Fruit fly (Drosophila melanogaster) whole organism, embryonic: ENCODE data around the gene Ptp10D.
A peak's percentile ranks its signal among the peaks of the same experiment; 100 is the strongest.

ENCODE experiments used
- Awh ChIP-seq: fragments of 200-800 bp; sonication (Bioruptor generic); IDR thresholded peaks from 2 replicates; pipeline ENCODE4, ENCODE4 v1.3.6; 2022; ENCODE audit warnings: missing biosample characterization, missing genetic modification characterization
- Bgb ChIP-seq: fragments of 200-800 bp; sonication (Bioruptor generic); IDR thresholded peaks from 2 replicates; pipeline ENCODE4 v1.3.6; 2022; ENCODE audit warnings: missing biosample characterization, missing genetic modification characterization; ENCODE audit not compliant: partially characterized antibody
- CG10543 ChIP-seq: fragments of 200-800 bp; sonication (Bioruptor generic); optimal IDR thresholded peaks from 3 replicates; lab custom pipeline; 2017; ENCODE audit warnings: missing biosample characterization, mild to moderate bottlenecking, missing genetic modification characterization, moderate library complexity
- CG11696 ChIP-seq: fragments of 200-800 bp; sonication (Bioruptor generic); IDR thresholded peaks from 2 replicates; pipeline ENCODE4 v1.3.6; 2022; ENCODE audit warnings: missing biosample characterization, missing genetic modification characterization
- CG12942 ChIP-seq: fragments of 200-800 bp; sonication (Bioruptor generic); optimal IDR thresholded peaks from 3 replicates; lab custom pipeline; 2016; ENCODE audit warnings: missing biosample characterization, missing genetic modification characterization
- CG13894 ChIP-seq: fragments of 200-800 bp; sonication (Bioruptor generic); optimal IDR thresholded peaks from 3 replicates; lab custom pipeline; 2018; ENCODE audit warnings: missing biosample characterization, mild to moderate bottlenecking, missing genetic modification characterization, moderate library complexity
- CG14860 ChIP-seq: fragments of 200-800 bp; sonication (Bioruptor generic); IDR thresholded peaks from 3 replicates; pipeline ENCODE4 v1.3.6; 2022; ENCODE audit warnings: missing biosample characterization, missing genetic modification characterization; ENCODE audit not compliant: partially characterized antibody
- CG15073 ChIP-seq: fragments of 200-800 bp; sonication (Bioruptor generic); optimal IDR thresholded peaks from 2 replicates; lab custom pipeline; 2016; ENCODE audit warnings: missing biosample characterization, missing genetic modification characterization
- CG2199 ChIP-seq: fragments of 200-800 bp; sonication (Bioruptor generic); IDR thresholded peaks from 3 replicates; pipeline ENCODE4 v1.3.6; 2022; ENCODE audit warnings: missing biosample characterization, missing genetic modification characterization
- CG34376 ChIP-seq: fragments of 200-800 bp; sonication (Bioruptor generic); optimal IDR thresholded peaks from 2 replicates; lab custom pipeline; 2018; ENCODE audit warnings: missing biosample characterization, mild to moderate bottlenecking, missing genetic modification characterization
- CG6813 ChIP-seq: fragments of 200-800 bp; sonication (Bioruptor generic); optimal IDR thresholded peaks from 2 replicates; lab custom pipeline; 2017; ENCODE audit warnings: missing biosample characterization, missing genetic modification characterization, mild to moderate bottlenecking, moderate library complexity, missing genetic modification reagents
- Deaf1 ChIP-seq: fragments of 200-800 bp; optimal IDR thresholded peaks from 3 replicates; lab custom pipeline; 2019; ENCODE audit warnings: missing biosample characterization, mild to moderate bottlenecking, missing genetic modification characterization, moderate library complexity
- Dip2 ChIP-seq: fragments of 200-800 bp; sonication (Bioruptor generic); IDR thresholded peaks from 2 replicates; pipeline ENCODE4 v1.3.6; 2022; ENCODE audit warnings: missing biosample characterization, missing genetic modification characterization
- Drgx ChIP-seq: fragments of 200-800 bp; sonication (Bioruptor generic); IDR thresholded peaks from 2 replicates; pipeline ENCODE4 v1.3.6; 2022; ENCODE audit warnings: missing biosample characterization, missing genetic modification characterization
- Eip74EF ChIP-seq, 2 experiments: fragments of 200-800 bp in 1 of 2; fragments of >200 bp in 1 of 2; sonication (Bioruptor generic) in 1 of 2; optimal IDR thresholded peaks; 2 replicates each; lab custom pipeline; 2017 to 2019; ENCODE audit warnings: missing biosample characterization in 2 of 2, missing genetic modification characterization in 2 of 2, mild to moderate bottlenecking in 1 of 2, moderate library complexity in 1 of 2
- GATAe ChIP-seq: fragments of 200-800 bp; sonication (Bioruptor generic); conservative IDR thresholded peaks from 2 replicates; pipeline ENCODE4 v1.3.6; 2022; ENCODE audit warnings: missing biosample characterization, missing genetic modification characterization
- HHEX ChIP-seq: fragments of 200-800 bp; sonication (Bioruptor generic); optimal IDR thresholded peaks from 3 replicates; lab custom pipeline; 2017; ENCODE audit warnings: missing biosample characterization, mild to moderate bottlenecking, missing genetic modification characterization, missing genetic modification reagents
- Hey ChIP-seq: fragments of 200-800 bp; sonication (Bioruptor generic); optimal IDR thresholded peaks from 3 replicates; lab custom pipeline; 2018; ENCODE audit warnings: missing biosample characterization, mild to moderate bottlenecking, missing genetic modification characterization
- Hr78 ChIP-seq, 2 experiments: fragments of 200-800 bp in 1 of 2; fragments of >200 bp in 1 of 2; sonication (Bioruptor generic) in 1 of 2; optimal IDR thresholded peaks; 2 replicates each; lab custom pipeline; 2017 to 2019; ENCODE audit warnings: missing biosample characterization in 2 of 2, missing genetic modification characterization in 2 of 2, mild to moderate bottlenecking in 1 of 2, moderate library complexity in 1 of 2
- Lhr ChIP-seq: fragments of 200-800 bp; sonication (Bioruptor generic); optimal IDR thresholded peaks from 3 replicates; lab custom pipeline; 2017; ENCODE audit warnings: mild to moderate bottlenecking, missing biosample characterization, missing genetic modification reagents, missing genetic modification characterization
- Med ChIP-seq: fragments of 200-800 bp; sonication (Bioruptor generic); peaks from one replicate; lab custom pipeline; 2016; ENCODE audit warnings: missing biosample characterization, missing genetic modification characterization, mild to moderate bottlenecking, inconsistent platforms, moderate library complexity
- NC2β ChIP-seq: fragments of 200-800 bp; sonication (Bioruptor generic); optimal IDR thresholded peaks from 2 replicates; lab custom pipeline; 2016; ENCODE audit warnings: missing biosample characterization, missing genetic modification characterization
- Nf-YA ChIP-seq: fragments of 200-800 bp; sonication (Bioruptor generic); IDR thresholded peaks from 2 replicates; pipeline ENCODE4 v1.3.6; 2022; ENCODE audit warnings: missing biosample characterization, missing genetic modification characterization
- Opbp ChIP-seq: fragments of 200-800 bp; sonication (Bioruptor generic); IDR thresholded peaks from 3 replicates; pipeline ENCODE4 v1.3.6; 2022; ENCODE audit warnings: missing biosample characterization, missing genetic modification characterization; ENCODE audit not compliant: partially characterized antibody
- Pdp1 ChIP-seq, 2 experiments: fragments of 200-800 bp; sonication (Bioruptor generic); optimal IDR thresholded peaks; 3 replicates each; lab custom pipeline; 2016; ENCODE audit warnings: missing biosample characterization in 2 of 2, missing genetic modification characterization in 2 of 2, mild to moderate bottlenecking in 1 of 2, moderate library complexity in 1 of 2
- cg ChIP-seq: fragments of 200-800 bp; sonication (Bioruptor generic); optimal IDR thresholded peaks from 3 replicates; lab custom pipeline; 2019; ENCODE audit warnings: missing biosample characterization, mild to moderate bottlenecking, missing genetic modification characterization, moderate library complexity
- croc ChIP-seq: fragments of 200-800 bp; sonication (Bioruptor generic); conservative IDR thresholded peaks from 3 replicates; pipeline ENCODE4 v1.3.6; 2022; ENCODE audit warnings: missing biosample characterization, missing genetic modification characterization
- crol ChIP-seq: fragments of 200-800 bp; sonication (Bioruptor generic); IDR thresholded peaks from 2 replicates; pipeline ENCODE4 v1.3.6; 2022; ENCODE audit warnings: missing biosample characterization, missing genetic modification characterization
- dan ChIP-seq: fragments of 200-800 bp; sonication (Bioruptor generic); IDR thresholded peaks from 2 replicates; pipeline ENCODE4 v1.3.6; 2022; ENCODE audit warnings: missing biosample characterization, missing genetic modification characterization
- exex ChIP-seq: fragments of 200-800 bp; sonication (Bioruptor generic); optimal IDR thresholded peaks from 4 replicates; lab custom pipeline; 2018; ENCODE audit warnings: missing biosample characterization, mild to moderate bottlenecking, missing genetic modification characterization, moderate library complexity
- grn ChIP-seq: fragments of 200-800 bp; sonication (Bioruptor generic); optimal IDR thresholded peaks from 3 replicates; lab custom pipeline; 2017; ENCODE audit warnings: missing biosample characterization, missing genetic modification characterization
- kni ChIP-seq: fragments of 200-800 bp; sonication (Bioruptor generic); optimal IDR thresholded peaks from 3 replicates; lab custom pipeline; 2017; ENCODE audit warnings: mild to moderate bottlenecking, missing biosample characterization, missing genetic modification reagents, missing genetic modification characterization
- lab ChIP-seq: fragments of 200-800 bp; sonication (Bioruptor generic); optimal IDR thresholded peaks from 3 replicates; lab custom pipeline; 2017; ENCODE audit warnings: missing biosample characterization, missing genetic modification characterization, mild to moderate bottlenecking, moderate library complexity, missing genetic modification reagents
- lilli ChIP-seq: fragments of 200-800 bp; sonication (Bioruptor generic); optimal IDR thresholded peaks from 3 replicates; lab custom pipeline; 2016; ENCODE audit warnings: missing biosample characterization, missing genetic modification characterization
- mirr ChIP-seq: fragments of 200-800 bp; sonication (Bioruptor generic); optimal IDR thresholded peaks from 3 replicates; lab custom pipeline; 2018; ENCODE audit warnings: missing biosample characterization, mild to moderate bottlenecking, missing genetic modification characterization
- nom ChIP-seq: fragments of 200-800 bp; sonication (Bioruptor generic); optimal IDR thresholded peaks from 2 replicates; lab custom pipeline; 2017; ENCODE audit warnings: missing biosample characterization, missing genetic modification characterization, mild to moderate bottlenecking, moderate library complexity, missing genetic modification reagents
- sd ChIP-seq: fragments of 200-800 bp; sonication (Bioruptor generic); optimal IDR thresholded peaks from 3 replicates; lab custom pipeline; 2018; ENCODE audit warnings: missing biosample characterization, mild to moderate bottlenecking, missing genetic modification characterization, moderate library complexity
- sqz ChIP-seq: fragments of 200-800 bp; sonication (Bioruptor generic); optimal IDR thresholded peaks from 3 replicates; lab custom pipeline; 2018; ENCODE audit warnings: missing biosample characterization, mild to moderate bottlenecking, missing genetic modification characterization
- sug ChIP-seq: fragments of 200-800 bp; optimal IDR thresholded peaks from 2 replicates; lab custom pipeline; 2019; ENCODE audit warnings: missing biosample characterization, mild to moderate bottlenecking, missing genetic modification characterization, moderate library complexity
- tll ChIP-seq, 2 experiments: fragments of 200-800 bp in 1 of 2; fragments of >200 bp in 1 of 2; sonication (Bioruptor generic) in 1 of 2; optimal IDR thresholded peaks; 2 replicates each; lab custom pipeline; 2017 to 2019; ENCODE audit warnings: missing biosample characterization in 2 of 2, missing genetic modification characterization in 2 of 2, mild to moderate bottlenecking in 1 of 2, moderate library complexity in 1 of 2
- toy ChIP-seq: fragments of 200-800 bp; sonication (Bioruptor generic); IDR thresholded peaks from 2 replicates; pipeline ENCODE4 v1.3.6; 2022; ENCODE audit warnings: missing biosample characterization, missing genetic modification characterization
- twi ChIP-seq: fragments of 200-800 bp; optimal IDR thresholded peaks from 2 replicates; lab custom pipeline; 2019; ENCODE audit warnings: missing biosample characterization, mild to moderate bottlenecking, missing genetic modification characterization, moderate library complexity
- vvl ChIP-seq: fragments of 200-800 bp; sonication (Bioruptor generic); IDR thresholded peaks from 2 replicates; pipeline ENCODE4 v1.3.6; 2022; ENCODE audit warnings: missing biosample characterization, missing genetic modification characterization

Gene Ptp10D

DNA sequence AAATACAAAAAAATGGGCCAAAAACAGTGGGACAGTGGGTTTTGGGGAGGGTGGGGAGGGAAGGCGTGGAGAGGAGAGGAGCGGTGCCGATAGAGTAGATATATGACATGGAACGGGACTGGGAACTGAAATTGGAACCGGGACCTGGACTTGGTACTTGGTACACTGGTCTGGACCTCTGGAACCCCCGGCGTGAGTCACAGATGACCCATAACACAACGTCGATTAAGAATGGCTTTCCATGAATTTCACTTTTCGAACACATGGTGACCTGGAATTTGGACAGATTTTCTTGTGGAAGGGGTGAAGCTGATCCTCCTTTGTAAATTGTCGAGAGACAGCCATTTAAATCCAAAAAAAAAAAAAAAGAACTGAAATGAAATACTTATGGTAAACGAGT is 64.9 kb downstream of the Ptp10D start (continued):
- TF ChIP-seq CG14860 (GFP tag; lab: Robert Waterston, UW) (no peak), Nf-YA (GFP tag; lab: Robert Waterston, UW) (no peak), crol (peak; percentile 77), twi (tag; lab: Kevin White, UChicago) (peak; percentile 52), kni (GFP tag; lab: Kevin White, UChicago) (peak; percentile 39), dan (GFP tag; lab: Robert Waterston, UW) (no peak), CG11696 (no peak), CG12942 (GFP tag; lab: Kevin White, UChicago) (no peak), Bgb (no peak), grn (GFP tag; lab: Kevin White, UChicago) (no peak), Opbp (GFP tag; lab: Robert Waterston, UW) (no peak)

DNA sequence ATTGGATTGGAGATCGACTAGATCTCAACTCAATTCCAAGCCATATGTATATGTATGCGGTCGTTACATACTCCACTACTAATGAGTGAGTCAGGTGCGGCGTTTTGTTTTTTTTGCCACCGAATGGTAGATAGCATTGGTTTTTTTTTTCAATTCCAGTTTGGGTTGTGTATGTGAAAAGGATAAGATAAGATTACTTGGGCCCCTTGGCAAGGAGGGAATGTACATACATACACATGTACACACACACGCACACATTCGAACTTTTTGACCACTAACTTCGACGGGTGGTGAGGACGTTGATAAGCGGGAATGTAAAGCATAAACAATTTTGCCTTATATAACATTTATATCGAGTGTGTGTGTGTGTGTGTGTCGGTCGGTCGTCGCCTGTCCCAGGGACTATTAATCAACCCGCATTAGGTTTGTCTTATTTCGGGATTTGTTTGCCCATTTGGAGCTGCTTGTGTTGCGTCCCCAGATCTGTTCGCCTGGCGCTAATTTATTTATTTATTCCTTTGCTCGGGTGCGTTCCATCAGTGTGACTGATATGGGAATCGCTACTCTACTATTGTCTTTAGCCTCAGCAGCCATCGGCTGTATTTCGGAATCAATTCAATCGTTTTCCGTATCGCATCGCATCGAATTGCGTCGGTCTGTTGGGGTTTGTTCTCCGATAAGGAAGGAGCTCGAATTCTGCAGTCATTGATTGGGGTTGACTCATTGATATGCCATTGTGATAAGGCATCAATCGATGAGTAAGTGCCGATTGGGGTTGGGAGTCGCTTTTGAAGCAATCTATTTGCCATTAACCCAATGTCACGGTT is 66.1 kb downstream of the Ptp10D start:
- TF ChIP-seq Eip74EF (GFP tag; optimal IDR thresholded peaks at IDR 0.05; lab: Kevin White, UChicago), result no peak
- TF ChIP-seq sd, result peak; percentile 8
- TF ChIP-seq lilli, result no peak
- no peak for TF ChIP-seq tll (GFP tag; optimal IDR thresholded peaks at IDR 0.05; lab: Kevin White, UChicago)
- TF ChIP-seq grn (GFP tag; lab: Kevin White, UChicago), result peak; percentile 90
- peak; percentile 40 for TF ChIP-seq exex (tag; lab: Kevin White, UChicago)
- TF ChIP-seq Hey (tag; lab: Kevin White, UChicago), result peak; percentile 2
- peak; percentile 72 for TF ChIP-seq CG13894 (tag; lab: Kevin White, UChicago)
- TF ChIP-seq cg, result peak; percentile 66
- TF ChIP-seq Med (GFP tag; lab: Kevin White, UChicago), result peak; percentile 33
- peak; percentile 86 for TF ChIP-seq GATAe (GFP tag; lab: Robert Waterston, UW)
- TF ChIP-seq CG10543, result peak; percentile 4
- TF ChIP-seq Deaf1 (tag; lab: Kevin White, UChicago), result peak; percentile 48
- TF ChIP-seq mirr (GFP tag; lab: Kevin White, UChicago), result peak; percentile 10
- TF ChIP-seq Lhr (GFP tag; lab: Kevin White, UChicago), result no peak
- no peak for TF ChIP-seq HHEX
- 0 out of 2 replicates have a peak, but pooled peaks have one; percentile 18 for TF ChIP-seq Awh
- no peak for TF ChIP-seq toy (GFP tag; lab: Robert Waterston, UW)
- TF ChIP-seq kni (GFP tag; lab: Kevin White, UChicago), result no peak
- TF ChIP-seq Drgx, result no peak
- peak; percentile 48 for TF ChIP-seq lab (GFP tag; lab: Kevin White, UChicago)
- TF ChIP-seq CG6813, result peak; percentile 2
- TF ChIP-seq nom, result peak; percentile 3
- TF ChIP-seq croc (GFP tag; lab: Robert Waterston, UW), result no peak
- peak; percentile 61 for TF ChIP-seq sqz
- TF ChIP-seq NC2β (GFP tag; lab: Kevin White, UChicago), result no peak
- no peak for TF ChIP-seq Dip2
- no peak for TF ChIP-seq Hr78 (GFP tag; optimal IDR thresholded peaks at IDR 0.05; lab: Kevin White, UChicago)
- no peak for TF ChIP-seq CG15073 (GFP tag; lab: Kevin White, UChicago)
- TF ChIP-seq sug (tag; lab: Kevin White, UChicago), result peak; percentile 67
- TF ChIP-seq CG2199 (GFP tag; lab: Robert Waterston, UW), result peak; percentile 69; the same call in 2 of the 3 replicates
- TF ChIP-seq Pdp1 (GFP tag; optimal IDR thresholded peaks at IDR 0.05; lab: Kevin White, UChicago), result peak in 1 of 2 experiments; percentile 87
- TF ChIP-seq vvl (GFP tag; lab: Robert Waterston, UW), result no peak
- TF ChIP-seq CG34376, result peak; percentile 47
